Worm (Caenorhabditis elegans) whole organism, mixed stage, embryonic: ENCODE results near the gene F09G8.10.

ENCODE experiments used
- bed-3 ChIP-seq: fragments of 200-800 bp; sonication (Bioruptor generic); optimal IDR thresholded peaks from 3 replicates; lab custom pipeline; 2018; ENCODE audit warnings: mild to moderate bottlenecking, missing genetic modification characterization, moderate library complexity, missing compliant biosample characterization
- blmp-1 ChIP-seq: fragments of 150-350 bp; optimal IDR thresholded peaks from 2 replicates; lab custom pipeline; 2014; ENCODE audit warnings: missing biosample characterization, missing genetic modification characterization
- ceh-83 ChIP-seq: fragments of 200-800 bp; sonication (Bioruptor generic); optimal IDR thresholded peaks from 2 replicates; lab custom pipeline; 2018; ENCODE audit warnings: mild to moderate bottlenecking, missing genetic modification characterization, missing compliant biosample characterization
- elt-3 ChIP-seq: fragments of 150-350 bp; optimal IDR thresholded peaks from 2 replicates; lab custom pipeline; 2014; ENCODE audit warnings: missing biosample characterization, missing genetic modification characterization
- lsy-2 ChIP-seq: fragments of 150-350 bp; optimal IDR thresholded peaks from 2 replicates; lab custom pipeline; 2014; ENCODE audit warnings: missing biosample characterization, missing genetic modification characterization
- mep-1 ChIP-seq: fragments of 150-350 bp; optimal IDR thresholded peaks from 2 replicates; lab custom pipeline; 2017; ENCODE audit warnings: missing biosample characterization, missing genetic modification reagents, missing genetic modification characterization, inconsistent platforms
- nhr-237 ChIP-seq: fragments of 150-350 bp; optimal IDR thresholded peaks from 2 replicates; lab custom pipeline; 2014; ENCODE audit warnings: missing biosample characterization, missing genetic modification characterization
- nhr-28 ChIP-seq: fragments of 150-350 bp; optimal IDR thresholded peaks from 2 replicates; lab custom pipeline; 2014; ENCODE audit warnings: missing biosample characterization, missing genetic modification characterization
- nhr-76 ChIP-seq: sonication (generic microtip); optimal IDR thresholded peaks from 2 replicates; lab custom pipeline; 2017; ENCODE audit warnings: missing biosample characterization, missing genetic modification characterization
- ztf-11 ChIP-seq: fragments of 150-350 bp; optimal IDR thresholded peaks from 2 replicates; lab custom pipeline; 2014; ENCODE audit warnings: missing biosample characterization, missing genetic modification characterization

ce11 chrIII:8262599-8262998, 9.4 kb downstream of the F09G8.10 start:
- no peak for TF ChIP-seq nhr-237 (tag; lab: Kevin White, UChicago)
- TF ChIP-seq ceh-83 (GFP tag; lab: Kevin White, UChicago) = no peak
- TF ChIP-seq blmp-1 (tag; lab: Kevin White, UChicago) = no peak
- no peak for TF ChIP-seq mep-1
- TF ChIP-seq lsy-2 (tag; lab: Kevin White, UChicago) = no peak
- no peak for TF ChIP-seq bed-3 (GFP tag; lab: Kevin White, UChicago)
- no peak for TF ChIP-seq elt-3 (tag; lab: Kevin White, UChicago)
- TF ChIP-seq ztf-11 (tag; lab: Kevin White, UChicago) = no peak
- no peak for TF ChIP-seq nhr-76 (tag; lab: Kevin White, UChicago)
- no peak for TF ChIP-seq nhr-28
